Worm (Caenorhabditis elegans): ENCODE measurements around the gene asp-6.
A peak's percentile ranks its signal among the peaks of the same experiment; 100 is the strongest.

asp-6 gene

ce11 chrV:8235331-8235730 is 33.4 kb downstream of the asp-6 start:
- TF ChIP-seq sdc-2 (tag; optimal IDR thresholded peaks at IDR 0.05) = peak; percentile 3
- TF ChIP-seq ceh-6 (GFP tag; optimal IDR thresholded peaks at IDR 0.05) = peak; percentile 16
- TF ChIP-seq unc-42 (tag; optimal IDR thresholded peaks at IDR 0.05) = no peak
- no peak for TF ChIP-seq nhr-11 (tag; optimal IDR thresholded peaks at IDR 0.05)
- TF ChIP-seq nhr-232 (tag; optimal IDR thresholded peaks at IDR 0.05) = peak; percentile 46
- TF ChIP-seq C38D4.7 (GFP tag; optimal IDR thresholded peaks at IDR 0.05) = no peak
- peak; percentile 52 for TF ChIP-seq ref-2 (tag; optimal IDR thresholded peaks at IDR 0.05)
- TF ChIP-seq hlh-30 (tag; optimal IDR thresholded peaks at IDR 0.05; ENCODE audit: insufficient read depth) = peak; percentile 1

- peak; percentile 20 for TF ChIP-seq hlh-6 (tag; optimal IDR thresholded peaks at IDR 0.05)
- no peak for TF ChIP-seq eyg-1 (tag; optimal IDR thresholded peaks at IDR 0.05)
- TF ChIP-seq che-1 (tag; optimal IDR thresholded peaks at IDR 0.05) = peak; percentile 23
- peak; percentile 23 for TF ChIP-seq C08G9.2 (tag; optimal IDR thresholded peaks at IDR 0.05)
These were observed 38.7 kb downstream of the asp-6 start for ce11 chrV:8230056-8230455.

ce11 chrV:8228712-8229119 is 40.0 kb downstream of the asp-6 start:
- TF ChIP-seq ceh-18 (tag; optimal IDR thresholded peaks at IDR 0.05) (peak; percentile 10), hlh-6 (tag; optimal IDR thresholded peaks at IDR 0.05) (no peak), ref-2 (tag; optimal IDR thresholded peaks at IDR 0.05) (peak; percentile 17), syd-9 (tag; optimal IDR thresholded peaks at IDR 0.05) (peak; percentile 15), C08G9.2 (tag; optimal IDR thresholded peaks at IDR 0.05) (peak; percentile 26), fax-1 (tag; optimal IDR thresholded peaks at IDR 0.05) (no peak), ceh-19 (GFP tag; optimal IDR thresholded peaks at IDR 0.05) (no peak), hlh-8 (tag; optimal IDR thresholded peaks at IDR 0.05) (no peak), ceh-30 (tag; optimal IDR thresholded peaks at IDR 0.05) (peak; percentile 12), tbx-2 (tag; optimal IDR thresholded peaks at IDR 0.05) (peak; percentile 17), nfya-1 (tag; optimal IDR thresholded peaks at IDR 0.05) (peak; percentile 49), ama-1 (optimal IDR thresholded peaks at IDR 0.05) (peak; percentile 82), ztf-16 (tag; optimal IDR thresholded peaks at IDR 0.05) (no peak), ceh-31 (tag; optimal IDR thresholded peaks at IDR 0.05) (peak; percentile 27), rnt-1 (tag; optimal IDR thresholded peaks at IDR 0.05) (peak; percentile 33), ceh-2 (tag; optimal IDR thresholded peaks at IDR 0.05) (peak; percentile 7)

- TF ChIP-seq tbx-2 (tag; optimal IDR thresholded peaks at IDR 0.05) = no peak
- TF ChIP-seq madf-2 (tag; optimal IDR thresholded peaks at IDR 0.05) = no peak
- TF ChIP-seq pha-4 (tag; optimal IDR thresholded peaks at IDR 0.05) = no peak
- no peak for TF ChIP-seq hlh-15 (tag; optimal IDR thresholded peaks at IDR 0.05)
- TF ChIP-seq ceh-6 (GFP tag; optimal IDR thresholded peaks at IDR 0.05) = no peak
- TF ChIP-seq F13H6.1 (tag; optimal IDR thresholded peaks at IDR 0.05) = no peak
- TF ChIP-seq ceh-48 (tag; optimal IDR thresholded peaks at IDR 0.05) = no peak
- TF ChIP-seq ceh-45 (GFP tag; IDR thresholded peaks at IDR 0.05) = no peak
- TF ChIP-seq sdc-2 (tag; optimal IDR thresholded peaks at IDR 0.05) = no peak
- TF ChIP-seq pax-1 (tag; optimal IDR thresholded peaks at IDR 0.05) = no peak
- TF ChIP-seq ttx-3 (tag; optimal IDR thresholded peaks at IDR 0.05) = no peak
- no peak for TF ChIP-seq sox-2 (GFP tag; IDR thresholded peaks at IDR 0.05)
- no peak for TF ChIP-seq sox-4 (tag; optimal IDR thresholded peaks at IDR 0.05)
These were observed 41.9 kb downstream of the asp-6 start, which contains the start of gene K07C11.10 for ce11 chrV:8226812-8227211. Gene K07C11.10, minus strand, starts transcription at chrV:8226912.

ce11 chrV:8224634-8225033 is 44.1 kb downstream of the asp-6 start, which contains the start of gene pax-1:
Gene pax-1, plus strand, starts transcription at chrV:8224934.
- TF ChIP-seq nhr-11 (tag; optimal IDR thresholded peaks at IDR 0.05) = no peak
- no peak for TF ChIP-seq pax-1 (tag; optimal IDR thresholded peaks at IDR 0.05)
- TF ChIP-seq fkh-10 (GFP tag; optimal IDR thresholded peaks at IDR 0.05) = no peak
- TF ChIP-seq mec-3 (tag; optimal IDR thresholded peaks at IDR 0.05; ENCODE audit: borderline replicate concordance) = no peak
- no peak for TF ChIP-seq pag-3 (tag; optimal IDR thresholded peaks at IDR 0.05; ENCODE audit: borderline replicate concordance)
- TF ChIP-seq che-1 (tag; optimal IDR thresholded peaks at IDR 0.05) = no peak
- no peak for TF ChIP-seq unc-3 (GFP tag; conservative IDR thresholded peaks at IDR 0.05)
- no peak for TF ChIP-seq unc-3 (tag; optimal IDR thresholded peaks at IDR 0.05)
- no peak for TF ChIP-seq C38D4.7 (GFP tag; optimal IDR thresholded peaks at IDR 0.05)
- TF ChIP-seq tbx-2 (tag; optimal IDR thresholded peaks at IDR 0.05) = no peak
- no peak for TF ChIP-seq ceh-45 (GFP tag; IDR thresholded peaks at IDR 0.05)
- TF ChIP-seq fkh-6 (tag; optimal IDR thresholded peaks at IDR 0.05) = no peak
- no peak for TF ChIP-seq Y22D7AL.16 (tag; optimal IDR thresholded peaks at IDR 0.05)
- TF ChIP-seq pqm-1 (tag; optimal IDR thresholded peaks at IDR 0.05) = no peak
- TF ChIP-seq ets-4 (tag; optimal IDR thresholded peaks at IDR 0.05) = no peak
- TF ChIP-seq K02D7.2 (tag; optimal IDR thresholded peaks at IDR 0.05) = no peak
- TF ChIP-seq ceh-30 (tag; optimal IDR thresholded peaks at IDR 0.05) = no peak
- no peak for TF ChIP-seq F13H6.1 (tag; optimal IDR thresholded peaks at IDR 0.05)
- TF ChIP-seq gmeb-2 (tag; optimal IDR thresholded peaks at IDR 0.05) = no peak
- TF ChIP-seq hlh-13 (GFP tag; optimal IDR thresholded peaks at IDR 0.05) = no peak
